Worm (Caenorhabditis elegans): ENCODE measurements around the gene T06E6.10.

ce11 chrV:15423601-15424000 lies 5.7 kb downstream of the T06E6.10 start, which contains the start of gene fbxa-104:
- TF ChIP-seq ham-2 (GFP tag; optimal IDR thresholded peaks at IDR 0.05) = no peak
- TF ChIP-seq unc-62 (GFP tag; optimal IDR thresholded peaks at IDR 0.05) = no peak
- no peak for TF ChIP-seq nhr-237 (tag; optimal IDR thresholded peaks at IDR 0.05)
- no peak for TF ChIP-seq nhr-76 (tag; optimal IDR thresholded peaks at IDR 0.05)
- no peak for TF ChIP-seq elt-3 (tag; optimal IDR thresholded peaks at IDR 0.05)
- no peak for TF ChIP-seq lsy-2 (tag; optimal IDR thresholded peaks at IDR 0.05)
- TF ChIP-seq snpc-4 (tag; optimal IDR thresholded peaks at IDR 0.05) = no peak
- TF ChIP-seq ceh-39 (tag; optimal IDR thresholded peaks at IDR 0.05) = no peak
- no peak for TF ChIP-seq unc-39 (tag; optimal IDR thresholded peaks at IDR 0.05)
- no peak for TF ChIP-seq mep-1 (tag; optimal IDR thresholded peaks at IDR 0.05)
- TF ChIP-seq ztf-11 (tag; optimal IDR thresholded peaks at IDR 0.05) = no peak
- TF ChIP-seq lin-13 (tag; optimal IDR thresholded peaks at IDR 0.05) = no peak
